Fruit fly (Drosophila melanogaster): ENCODE data around the gene Rh4.

Gene Rh4

dm6 chr3L:16854387-16855033 lies 7.8 kb downstream of the Rh4 start:
- TF ChIP-seq CG12768 (GFP tag; optimal IDR thresholded peaks at IDR 0.05): peak; percentile 1
- TF ChIP-seq bab1 (GFP tag; optimal IDR thresholded peaks at IDR 0.05): no peak
- peak; percentile 90 for TF ChIP-seq pad (GFP tag; optimal IDR thresholded peaks at IDR 0.05)

dm6 chr3L:16853533-16854386 lies 8.6 kb downstream of the Rh4 start, which contains the start of gene sina:
TSS of gene sina (plus strand) at chr3L:16853751.
- TF ChIP-seq kay (GFP tag; ENCODE audit: borderline replicate concordance) (no peak), Mnt (GFP tag; optimal IDR thresholded peaks at IDR 0.05) (no peak), bab1 (GFP tag; optimal IDR thresholded peaks at IDR 0.05) (peak; percentile 50), cnc (optimal IDR thresholded peaks at IDR 0.05) (no peak), Hr96 (GFP tag; optimal IDR thresholded peaks at IDR 0.05) (no peak), CG7101 (tag; optimal IDR thresholded peaks at IDR 0.05) (peak; percentile 25), CG33017 (tag; optimal IDR thresholded peaks at IDR 0.05) (peak; percentile 33), CG11617 (GFP tag; optimal IDR thresholded peaks at IDR 0.05) (no peak), tj (GFP tag; optimal IDR thresholded peaks at IDR 0.05) (peak; percentile 14), Crg-1 (GFP tag; optimal IDR thresholded peaks at IDR 0.05) (peak; percentile 1), CG14711 (tag; optimal IDR thresholded peaks at IDR 0.05) (peak; percentile 8), Clk (GFP tag; optimal IDR thresholded peaks at IDR 0.05) (no peak), pad (GFP tag; optimal IDR thresholded peaks at IDR 0.05) (no peak), CG1620 (GFP tag; optimal IDR thresholded peaks at IDR 0.05) (peak; percentile 28), ovo (GFP tag; optimal IDR thresholded peaks at IDR 0.05) (peak; percentile 18), cic (GFP tag; optimal IDR thresholded peaks at IDR 0.05) (peak; percentile 41), CG5204 (GFP tag; optimal IDR thresholded peaks at IDR 0.05) (no peak), CG7045 (GFP tag; optimal IDR thresholded peaks at IDR 0.05) (no peak), toe (GFP tag; optimal IDR thresholded peaks at IDR 0.05) (no peak), CG12768 (GFP tag; optimal IDR thresholded peaks at IDR 0.05) (no peak)

- TF ChIP-seq CG11617 (GFP tag; optimal IDR thresholded peaks at IDR 0.05) (no peak), pad (GFP tag; optimal IDR thresholded peaks at IDR 0.05) (no peak), cic (GFP tag; optimal IDR thresholded peaks at IDR 0.05) (no peak), Clk (GFP tag; optimal IDR thresholded peaks at IDR 0.05) (no peak), Crg-1 (GFP tag; optimal IDR thresholded peaks at IDR 0.05) (no peak), cnc (optimal IDR thresholded peaks at IDR 0.05) (no peak), CG1620 (GFP tag; optimal IDR thresholded peaks at IDR 0.05) (no peak)
Observed at dm6 chr3L:16851566-16851965, 10.8 kb downstream of the Rh4 start.

- TF ChIP-seq cnc (optimal IDR thresholded peaks at IDR 0.05) (no peak), ovo (GFP tag; optimal IDR thresholded peaks at IDR 0.05) (no peak), Clk (GFP tag; optimal IDR thresholded peaks at IDR 0.05) (no peak), bab1 (GFP tag; optimal IDR thresholded peaks at IDR 0.05) (no peak), CG7045 (GFP tag; optimal IDR thresholded peaks at IDR 0.05) (no peak), Mnt (GFP tag; optimal IDR thresholded peaks at IDR 0.05) (no peak), Crg-1 (GFP tag; optimal IDR thresholded peaks at IDR 0.05) (no peak), pad (GFP tag; optimal IDR thresholded peaks at IDR 0.05) (no peak), CG5204 (GFP tag; optimal IDR thresholded peaks at IDR 0.05) (no peak)
Observed at dm6 chr3L:16845607-16846277, 16.6 kb downstream of the Rh4 start, which contains the start of gene CG32161. TSS of gene CG32161 (plus strand) at chr3L:16846227.

- peak; percentile 78 for TF ChIP-seq Mnt (GFP tag; optimal IDR thresholded peaks at IDR 0.05)
- TF ChIP-seq kay (GFP tag; ENCODE audit: borderline replicate concordance): no peak
- TF ChIP-seq pad (GFP tag; optimal IDR thresholded peaks at IDR 0.05): peak; percentile 57
- peak; percentile 73 for TF ChIP-seq Clk (GFP tag; optimal IDR thresholded peaks at IDR 0.05)
- peak; percentile 78 for TF ChIP-seq CG33017 (tag; optimal IDR thresholded peaks at IDR 0.05)
- peak; percentile 80 for TF ChIP-seq CG12768 (GFP tag; optimal IDR thresholded peaks at IDR 0.05)
- TF ChIP-seq Hr96 (GFP tag; optimal IDR thresholded peaks at IDR 0.05): peak; percentile 82
- TF ChIP-seq CG5204 (GFP tag; optimal IDR thresholded peaks at IDR 0.05): no peak
- TF ChIP-seq tj (GFP tag; optimal IDR thresholded peaks at IDR 0.05): peak; percentile 55
- TF ChIP-seq cic (GFP tag; optimal IDR thresholded peaks at IDR 0.05): peak; percentile 34
- peak; percentile 67 for TF ChIP-seq Crg-1 (GFP tag; optimal IDR thresholded peaks at IDR 0.05)
- peak; percentile 45 for TF ChIP-seq ovo (GFP tag; optimal IDR thresholded peaks at IDR 0.05)
- TF ChIP-seq CG14711 (tag; optimal IDR thresholded peaks at IDR 0.05): peak; percentile 82
- TF ChIP-seq toe (GFP tag; optimal IDR thresholded peaks at IDR 0.05): no peak
- TF ChIP-seq bab1 (GFP tag; optimal IDR thresholded peaks at IDR 0.05): peak; percentile 72
- peak; percentile 84 for TF ChIP-seq CG1620 (GFP tag; optimal IDR thresholded peaks at IDR 0.05)
- peak; percentile 86 for TF ChIP-seq CG7045 (GFP tag; optimal IDR thresholded peaks at IDR 0.05)
- TF ChIP-seq CG7101 (tag; optimal IDR thresholded peaks at IDR 0.05): peak; percentile 82
- TF ChIP-seq CG11617 (GFP tag; optimal IDR thresholded peaks at IDR 0.05): peak; percentile 84
- TF ChIP-seq cnc (optimal IDR thresholded peaks at IDR 0.05): no peak
Observed at dm6 chr3L:16844920-16845573, 17.3 kb downstream of the Rh4 start, which contains the start of the genes kud and Zcchc7. TSS of gene kud (minus strand) at chr3L:16844991. TSS of gene Zcchc7 (plus strand) at chr3L:16845386.

Measured in whole organism, adult.